Fruit fly (Drosophila melanogaster) whole organism, embryonic: ENCODE measurements around the gene Xe7.

Source experiments
- Antp ChIP-seq: fragments of 200-800 bp; sonication (Bioruptor generic); optimal IDR thresholded peaks from 3 replicates; lab custom pipeline; 2016; ENCODE audit warnings: missing biosample characterization, missing genetic modification characterization
- BEAF-32 ChIP-seq: fragments of 200-800 bp; sonication (Bioruptor generic); optimal IDR thresholded peaks from 3 replicates; lab custom pipeline; 2017; ENCODE audit warnings: missing biosample characterization, missing genetic modification characterization, mild to moderate bottlenecking, moderate library complexity, missing genetic modification reagents
- CG10654 ChIP-seq: fragments of 200-800 bp; sonication (Bioruptor generic); optimal IDR thresholded peaks from 2 replicates; lab custom pipeline; 2016; ENCODE audit warnings: missing biosample characterization, missing genetic modification characterization
- CG11398 ChIP-seq: fragments of 200-800 bp; sonication (Bioruptor generic); optimal IDR thresholded peaks from 2 replicates; lab custom pipeline; 2016; ENCODE audit warnings: missing biosample characterization, missing genetic modification characterization
- CG12071 ChIP-seq: fragments of 200-800 bp; sonication (Bioruptor generic); optimal IDR thresholded peaks from 3 replicates; lab custom pipeline; 2018; ENCODE audit warnings: missing biosample characterization, mild to moderate bottlenecking, missing genetic modification characterization
- CG12744 ChIP-seq: fragments of 200-800 bp; sonication (Bioruptor generic); optimal IDR thresholded peaks from 2 replicates; lab custom pipeline; 2016; ENCODE audit warnings: missing biosample characterization, missing genetic modification characterization
- CG2116 ChIP-seq: fragments of 200-800 bp; sonication (Bioruptor generic); optimal IDR thresholded peaks from 3 replicates; lab custom pipeline; 2018; ENCODE audit warnings: missing biosample characterization, mild to moderate bottlenecking, missing genetic modification characterization
- CG2712 ChIP-seq: fragments of 200-800 bp; optimal IDR thresholded peaks from 3 replicates; lab custom pipeline; 2019; ENCODE audit warnings: missing biosample characterization, mild to moderate bottlenecking, missing genetic modification characterization, moderate library complexity
- CG2889 ChIP-seq: fragments of 200-800 bp; sonication (Bioruptor generic); IDR thresholded peaks from 3 replicates; pipeline ENCODE4 v1.3.6; 2022; ENCODE audit warnings: missing biosample characterization, missing genetic modification characterization
- CG30020 ChIP-seq: fragments of 200-800 bp; optimal IDR thresholded peaks from 2 replicates; lab custom pipeline; 2019; ENCODE audit warnings: missing biosample characterization, mild to moderate bottlenecking, missing genetic modification characterization, moderate library complexity
- CG30403 ChIP-seq: fragments of 200-800 bp; sonication (Bioruptor generic); optimal IDR thresholded peaks from 3 replicates; lab custom pipeline; 2016; ENCODE audit warnings: missing biosample characterization, missing genetic modification characterization
- CG30431 ChIP-seq: fragments of 200-800 bp; sonication (Bioruptor generic); optimal IDR thresholded peaks from 2 replicates; lab custom pipeline; 2017; ENCODE audit warnings: missing biosample characterization, missing genetic modification characterization
- CG3407 ChIP-seq: fragments of 200-800 bp; sonication (Bioruptor generic); optimal IDR thresholded peaks from 2 replicates; lab custom pipeline; 2018; ENCODE audit warnings: missing biosample characterization, mild to moderate bottlenecking, missing genetic modification characterization
- CG4617 ChIP-seq: fragments of 200-800 bp; sonication (Bioruptor generic); optimal IDR thresholded peaks from 3 replicates; lab custom pipeline; 2016; ENCODE audit warnings: missing biosample characterization, missing genetic modification characterization, borderline replicate concordance
- CG6689 ChIP-seq: fragments of 200-800 bp; sonication (Bioruptor generic); IDR thresholded peaks from 2 replicates; pipeline ENCODE4 v1.3.6; 2022; ENCODE audit warnings: missing biosample characterization, missing genetic modification characterization
- CG7357 ChIP-seq: fragments of 200-800 bp; sonication (Bioruptor generic); IDR thresholded peaks from 3 replicates; pipeline ENCODE4 v1.3.6; 2022; ENCODE audit warnings: missing biosample characterization, missing genetic modification characterization
- CG9437 ChIP-seq: fragments of 200-800 bp; sonication (Bioruptor generic); optimal IDR thresholded peaks from 2 replicates; lab custom pipeline; 2018; ENCODE audit warnings: missing biosample characterization, mild to moderate bottlenecking, missing genetic modification characterization
- CG9932 ChIP-seq: fragments of 200-800 bp; sonication (Bioruptor generic); IDR thresholded peaks from 2 replicates; pipeline ENCODE4 v1.3.6; 2022; ENCODE audit warnings: missing biosample characterization, missing genetic modification characterization
- D ChIP-seq, 2 experiments: fragments of 200-800 bp in 1 of 2; fragments of >200 bp in 1 of 2; sonication (Bioruptor generic) in 1 of 2; optimal IDR thresholded peaks; 2 replicates in 1 of 2; 3 replicates in 1 of 2; lab custom pipeline; 2017; ENCODE audit warnings: mild to moderate bottlenecking in 1 of 2, missing biosample characterization in 1 of 2, missing genetic modification characterization in 1 of 2, missing genetic modification reagents in 1 of 2
- Drgx ChIP-seq: fragments of 200-800 bp; sonication (Bioruptor generic); IDR thresholded peaks from 2 replicates; pipeline ENCODE4 v1.3.6; 2022; ENCODE audit warnings: missing biosample characterization, missing genetic modification characterization
- HLH3B ChIP-seq: fragments of 200-800 bp; sonication (Bioruptor generic); IDR thresholded peaks from 2 replicates; pipeline ENCODE4 v1.3.6; 2022; ENCODE audit warnings: missing biosample characterization, missing genetic modification characterization
- Hsf ChIP-seq: fragments of 200-800 bp; sonication (Bioruptor generic); optimal IDR thresholded peaks from 3 replicates; lab custom pipeline; 2016; ENCODE audit warnings: missing biosample characterization, missing genetic modification characterization
- Mrtf ChIP-seq: fragments of 200-800 bp; sonication (Bioruptor generic); IDR thresholded peaks from 3 replicates; pipeline ENCODE4 v1.3.6; 2022; ENCODE audit warnings: missing biosample characterization, missing genetic modification characterization
- NC2β ChIP-seq: fragments of 200-800 bp; sonication (Bioruptor generic); optimal IDR thresholded peaks from 2 replicates; lab custom pipeline; 2016; ENCODE audit warnings: missing biosample characterization, missing genetic modification characterization
- ac ChIP-seq: fragments of 200-800 bp; sonication (Bioruptor generic); optimal IDR thresholded peaks from 3 replicates; lab custom pipeline; 2017; ENCODE audit warnings: missing biosample characterization, mild to moderate bottlenecking, missing genetic modification characterization
- bcd ChIP-seq: fragments of 200-800 bp; sonication (Bioruptor generic); optimal IDR thresholded peaks from 2 replicates; lab custom pipeline; 2017; ENCODE audit warnings: missing biosample characterization, mild to moderate bottlenecking, missing genetic modification characterization
- bsh ChIP-seq, 2 experiments: fragments of 200-800 bp; sonication (Bioruptor generic); optimal IDR thresholded peaks; 2 replicates each; lab custom pipeline; 2017 to 2018; ENCODE audit warnings: mild to moderate bottlenecking in 2 of 2, missing biosample characterization in 2 of 2, missing genetic modification characterization in 2 of 2, moderate library complexity in 1 of 2
- cad ChIP-seq: fragments of >200 bp; optimal IDR thresholded peaks from 2 replicates; lab custom pipeline; 2017; ENCODE audit warnings: missing biosample characterization, missing genetic modification characterization
- ci ChIP-seq: fragments of 200-800 bp; sonication (Bioruptor generic); IDR thresholded peaks from 3 replicates; pipeline ENCODE4 v1.3.6; 2022; ENCODE audit warnings: missing biosample characterization, missing genetic modification characterization
- dmrt99B ChIP-seq: fragments of 200-800 bp; sonication (Bioruptor generic); optimal IDR thresholded peaks from 2 replicates; lab custom pipeline; 2018; ENCODE audit warnings: missing biosample characterization, mild to moderate bottlenecking, missing genetic modification characterization, moderate library complexity
- h ChIP-seq: fragments of >200 bp; optimal IDR thresholded peaks from 2 replicates; lab custom pipeline; 2017
- jumu ChIP-seq: fragments of 200-800 bp; sonication (Bioruptor generic); optimal IDR thresholded peaks from 3 replicates; lab custom pipeline; 2016; ENCODE audit warnings: missing biosample characterization, missing genetic modification characterization
- kni ChIP-seq: fragments of 200-800 bp; sonication (Bioruptor generic); optimal IDR thresholded peaks from 3 replicates; lab custom pipeline; 2017; ENCODE audit warnings: mild to moderate bottlenecking, missing biosample characterization, missing genetic modification reagents, missing genetic modification characterization
- lmd ChIP-seq: fragments of 200-800 bp; sonication (Bioruptor generic); IDR thresholded peaks from 2 replicates; pipeline ENCODE4 v1.3.6; 2022; ENCODE audit warnings: missing biosample characterization, missing genetic modification characterization
- lola ChIP-seq, 3 experiments: fragments of >200 bp in 2 of 3; fragments of 200-800 bp in 1 of 3; sonication (Bioruptor generic) in 1 of 3; optimal IDR thresholded peaks; 2 replicates each; lab custom pipeline; 2017 to 2019; ENCODE audit warnings: missing biosample characterization in 3 of 3, missing genetic modification characterization in 3 of 3, mild to moderate bottlenecking in 1 of 3, moderate library complexity in 1 of 3
- nmo ChIP-seq: fragments of 200-800 bp; sonication (Bioruptor generic); optimal IDR thresholded peaks from 2 replicates; lab custom pipeline; 2018; ENCODE audit warnings: missing biosample characterization, mild to moderate bottlenecking, missing genetic modification characterization, moderate library complexity
- oc ChIP-seq: fragments of 200-800 bp; sonication (Bioruptor generic); optimal IDR thresholded peaks from 2 replicates; lab custom pipeline; 2018; ENCODE audit warnings: missing biosample characterization, mild to moderate bottlenecking, missing genetic modification characterization, moderate library complexity
- odd ChIP-seq: fragments of 200-800 bp; sonication (Bioruptor generic); optimal IDR thresholded peaks from 2 replicates; lab custom pipeline; 2017; ENCODE audit warnings: missing biosample characterization, mild to moderate bottlenecking, missing genetic modification characterization
- otp ChIP-seq: fragments of 200-800 bp; sonication (Bioruptor generic); IDR thresholded peaks from 3 replicates; pipeline ENCODE4, ENCODE4 v1.3.6; 2022; ENCODE audit warnings: missing biosample characterization, missing genetic modification characterization
- p53 ChIP-seq: fragments of 200-800 bp; sonication (Bioruptor generic); optimal IDR thresholded peaks from 2 replicates; lab custom pipeline; 2016; ENCODE audit warnings: missing biosample characterization, missing genetic modification characterization
- pan ChIP-seq, 4 experiments: fragments of >200 bp in 3 of 4; fragments of 200-800 bp in 1 of 4; sonication (Bioruptor generic) in 1 of 4; optimal IDR thresholded peaks in 3 of 4; IDR thresholded peaks in 1 of 4; 2 replicates each; pipeline versions ENCODE4 v1.3.6 to Lab custom; 2017 to 2022; ENCODE audit warnings: missing biosample characterization in 2 of 4, missing genetic modification characterization in 2 of 4, mixed read lengths in 1 of 4
- pb ChIP-seq: fragments of 200-800 bp; sonication (Bioruptor generic); optimal IDR thresholded peaks from 3 replicates; lab custom pipeline; 2016; ENCODE audit warnings: missing biosample characterization, missing genetic modification characterization
- pros ChIP-seq: fragments of 200-800 bp; sonication (Bioruptor generic); optimal IDR thresholded peaks from 3 replicates; lab custom pipeline; 2019; ENCODE audit warnings: missing biosample characterization, mild to moderate bottlenecking, missing genetic modification characterization, moderate library complexity
- ranshi ChIP-seq: fragments of 200-800 bp; sonication (Bioruptor generic); IDR thresholded peaks from 2 replicates; pipeline ENCODE4 v1.3.6; 2022; ENCODE audit warnings: missing biosample characterization, missing genetic modification characterization
- slbo ChIP-seq: fragments of 200-800 bp; sonication (Bioruptor generic); IDR thresholded peaks from 2 replicates; pipeline ENCODE4 v1.3.6; 2022; ENCODE audit warnings: missing biosample characterization, missing genetic modification characterization
- slp2 ChIP-seq: fragments of 200-800 bp; sonication (Bioruptor generic); optimal IDR thresholded peaks from 2 replicates; lab custom pipeline; 2016; ENCODE audit warnings: missing biosample characterization, missing genetic modification characterization
- ttk ChIP-seq: fragments of 200-800 bp; sonication (Bioruptor generic); IDR thresholded peaks from 2 replicates; pipeline ENCODE4 v2.1.2; 2022; ENCODE audit warnings: missing biosample characterization, missing genetic modification characterization
- yki ChIP-seq: fragments of >200 bp; optimal IDR thresholded peaks from 3 replicates; lab custom pipeline; 2018

The Xe7 gene

DNA sequence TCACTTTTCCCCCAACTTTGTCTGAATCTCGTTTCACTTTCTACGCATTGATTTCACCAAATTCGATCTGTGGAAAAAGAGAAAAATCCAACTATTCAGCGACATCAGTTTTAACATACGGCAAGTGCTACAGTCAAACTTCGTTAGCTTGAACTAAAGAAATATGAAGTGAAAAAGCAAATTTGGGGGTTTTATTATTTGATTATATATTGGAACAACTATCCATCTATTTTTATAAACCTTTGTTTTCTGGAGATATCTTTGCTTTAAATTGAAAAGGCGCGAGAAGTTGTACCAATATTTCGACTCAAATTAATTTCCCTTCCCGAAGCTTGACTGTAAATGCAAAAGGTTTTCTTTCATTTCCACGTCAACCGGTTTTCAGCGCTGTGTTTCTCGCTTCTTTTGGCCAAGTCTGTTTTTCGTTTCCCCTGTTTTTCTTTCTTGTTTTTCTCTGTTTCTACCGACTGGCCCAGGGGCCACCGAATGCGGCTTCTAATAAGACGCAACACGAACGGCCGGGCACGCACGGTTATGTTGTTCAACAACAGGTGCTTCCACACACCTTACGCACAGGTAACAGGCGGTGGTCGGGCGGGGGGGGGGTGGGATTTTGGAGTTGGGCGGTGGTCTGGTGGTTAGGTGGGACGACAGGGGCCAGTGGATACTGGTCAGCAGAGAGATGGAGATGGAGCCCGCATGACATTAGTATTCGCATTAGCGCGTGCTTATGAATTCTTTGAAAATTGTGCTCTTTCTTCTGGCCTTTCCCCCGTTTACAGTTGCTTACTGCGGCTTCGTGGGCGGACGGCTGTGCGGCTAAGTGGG lies 14.0 kb upstream of the Xe7 start (continued):
- peak; percentile 73 for TF ChIP-seq nmo
- TF ChIP-seq CG4617 (GFP tag; lab: Kevin White, UChicago), result peak; percentile 12
- peak; percentile 90 for TF ChIP-seq kni (GFP tag; lab: Kevin White, UChicago)
- TF ChIP-seq Drgx (GFP tag; lab: Robert Waterston, UW), result peak; percentile 84
- TF ChIP-seq bcd, result peak; percentile 23
- TF ChIP-seq p53 (GFP tag; lab: Kevin White, UChicago), result no peak
- TF ChIP-seq CG12744 (GFP tag; lab: Kevin White, UChicago), result no peak
- TF ChIP-seq CG9932 (GFP tag; lab: Robert Waterston, UW), result no peak
- TF ChIP-seq CG12071, result no peak
- peak; percentile 74 for TF ChIP-seq ci (GFP tag; lab: Robert Waterston, UW)
- TF ChIP-seq HLH3B (GFP tag; lab: Robert Waterston, UW), result peak; percentile 71
- no peak for TF ChIP-seq odd (GFP tag; lab: Kevin White, UChicago)
- TF ChIP-seq Mrtf (GFP tag; lab: Robert Waterston, UW), result peak; percentile 30; the same call in 2 of the 3 replicates
- TF ChIP-seq CG2712, result peak; percentile 86
- peak; percentile 14 for TF ChIP-seq CG2116 (GFP tag; lab: Kevin White, UChicago)
- TF ChIP-seq otp (GFP tag; lab: Robert Waterston, UW), result 0 out of 3 replicates have a peak, but pooled peaks have one; percentile 16
- TF ChIP-seq h (lab: Kevin White, UChicago), result no peak
- peak; percentile 34 for TF ChIP-seq CG9437
- no peak for TF ChIP-seq slbo (GFP tag; lab: Robert Waterston, UW)
- peak; percentile 48 for TF ChIP-seq CG6689 (GFP tag; lab: Robert Waterston, UW)
- peak; percentile 36 for TF ChIP-seq jumu (GFP tag; lab: Kevin White, UChicago)
- TF ChIP-seq lola (GFP tag; optimal IDR thresholded peaks at IDR 0.05; lab: Kevin White, UChicago), result peak in 1 of 3 experiments; percentile 75
- TF ChIP-seq pan (optimal IDR thresholded peaks at IDR 0.05; lab: Kevin White, UChicago), result no peak
- TF ChIP-seq pan (GFP tag; optimal IDR thresholded peaks at IDR 0.05 in 1 of 2, IDR thresholded peaks at IDR 0.05 in 1 of 2), result peak in 1 of 2 experiments; percentile 70
- TF ChIP-seq ac (GFP tag; lab: Kevin White, UChicago), result peak; percentile 25
- TF ChIP-seq NC2β (GFP tag; lab: Kevin White, UChicago), result peak; percentile 34
- TF ChIP-seq pros (GFP tag; lab: Kevin White, UChicago), result peak; percentile 58
- peak; percentile 28; the same call in 1 of the 3 replicates for TF ChIP-seq CG2889 (GFP tag; lab: Robert Waterston, UW)
- peak; percentile 83 for TF ChIP-seq dmrt99B (tag; lab: Kevin White, UChicago)
- TF ChIP-seq CG30020 (tag; lab: Kevin White, UChicago), result peak; percentile 2
- no peak for TF ChIP-seq D (optimal IDR thresholded peaks at IDR 0.05; lab: Kevin White, UChicago)
- TF ChIP-seq D (GFP tag; optimal IDR thresholded peaks at IDR 0.05; lab: Kevin White, UChicago), result peak; percentile 51
- 0 out of 2 replicates have a peak, but pooled peaks have one; percentile 14 for TF ChIP-seq ranshi
- TF ChIP-seq CG30431, result no peak
- peak; percentile 28; the same call in 1 of the 2 replicates for TF ChIP-seq ttk
- no peak for TF ChIP-seq BEAF-32 (GFP tag; lab: Kevin White, UChicago)
- TF ChIP-seq bsh (GFP tag; optimal IDR thresholded peaks at IDR 0.05; lab: Kevin White, UChicago), result peak; percentile 55 to 88
- no peak for TF ChIP-seq yki
- peak; percentile 64 for TF ChIP-seq CG30403 (GFP tag; lab: Kevin White, UChicago)
- TF ChIP-seq Hsf (GFP tag; lab: Kevin White, UChicago), result peak; percentile 59
- peak; percentile 33 for TF ChIP-seq CG11398 (GFP tag; lab: Kevin White, UChicago)
- no peak for TF ChIP-seq cad (GFP tag; lab: Kevin White, UChicago)
- TF ChIP-seq lmd, result peak; percentile 54
- TF ChIP-seq CG3407 (GFP tag; lab: Kevin White, UChicago), result peak; percentile 60
- peak; percentile 15 for TF ChIP-seq Antp (GFP tag; lab: Kevin White, UChicago)
- TF ChIP-seq slp2 (GFP tag; lab: Kevin White, UChicago), result peak; percentile 31
- no peak for TF ChIP-seq CG7357 (GFP tag; lab: Robert Waterston, UW)
- no peak for TF ChIP-seq CG10654
- peak; percentile 22 for TF ChIP-seq pb (GFP tag; lab: Kevin White, UChicago)
- peak; percentile 63 for TF ChIP-seq oc (tag; lab: Kevin White, UChicago)
